Fruit fly (Drosophila melanogaster) whole organism, prepupa: ENCODE results near the gene Mcm7.
A peak's percentile ranks its signal among the peaks of the same experiment; 100 is the strongest.

Source experiments
- CG15336 ChIP-seq: fragments of 200-800 bp; sonication (Bioruptor generic); IDR thresholded peaks from 2 replicates; pipeline ENCODE4 v1.3.6; 2022; ENCODE audit warnings: missing biosample characterization, missing genetic modification characterization
- CG3919 ChIP-seq: fragments of 200-800 bp; sonication (Bioruptor generic); optimal IDR thresholded peaks from 3 replicates; lab custom pipeline; 2016; ENCODE audit warnings: missing biosample characterization, missing genetic modification characterization
- CG6276 ChIP-seq: fragments of 200-800 bp; sonication (Bioruptor generic); optimal IDR thresholded peaks from 2 replicates; lab custom pipeline; 2017; ENCODE audit warnings: missing biosample characterization, mild to moderate bottlenecking, missing genetic modification characterization
- CG6808 ChIP-seq: fragments of 200-800 bp; sonication (Bioruptor generic); optimal IDR thresholded peaks from 3 replicates; lab custom pipeline; 2017; ENCODE audit warnings: missing biosample characterization, missing genetic modification characterization, mild to moderate bottlenecking, moderate library complexity, missing genetic modification reagents
- dsx ChIP-seq: fragments of 200-800 bp; optimal IDR thresholded peaks from 3 replicates; lab custom pipeline; 2019; ENCODE audit warnings: missing biosample characterization, mild to moderate bottlenecking, missing genetic modification characterization, moderate library complexity; ENCODE audit not compliant: poor library complexity, severe bottlenecking

DNA sequence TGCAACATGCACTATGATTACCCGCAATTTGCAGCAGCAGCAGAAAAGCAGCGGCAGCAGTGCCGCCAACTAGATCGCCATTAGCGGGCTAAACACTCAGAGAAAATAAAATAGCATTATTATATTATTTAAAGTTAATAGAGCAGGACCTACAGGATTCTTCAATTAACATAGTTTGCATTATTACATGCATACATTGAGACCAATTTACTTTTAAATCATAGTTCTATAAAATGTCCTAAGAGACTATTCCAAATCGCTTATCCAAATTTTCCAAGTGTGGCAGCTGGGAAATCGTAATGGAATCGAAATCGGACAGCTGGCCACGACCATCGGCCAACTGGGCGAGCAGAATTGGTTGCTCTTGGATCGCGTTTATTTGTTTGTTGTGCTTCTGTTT, 20.8 kb upstream of the Mcm7 start:
- TF ChIP-seq dsx (GFP tag; lab: Kevin White, UChicago) (peak; percentile 49), CG6276 (peak; percentile 81), CG3919 (peak; percentile 69), CG6808 (GFP tag; lab: Kevin White, UChicago) (peak; percentile 67), CG15336 (GFP tag; lab: Robert Waterston, UW) (peak; percentile 90)
